Worm (Caenorhabditis elegans) whole organism, L2 larva: Measurements from ENCODE around the gene chpf-1.

Source experiments
- aly-2 ChIP-seq: fragments of 150-350 bp; optimal IDR thresholded peaks from 2 replicates; lab custom pipeline; 2014; ENCODE audit warnings: missing biosample characterization, missing genetic modification characterization
- ama-1 ChIP-seq: fragments of 150-350 bp; optimal IDR thresholded peaks from 2 replicates; lab custom pipeline; 2018; ENCODE audit warnings: inconsistent platforms
- egl-27 ChIP-seq: sonication (generic microtip); optimal IDR thresholded peaks from 3 replicates; lab custom pipeline; 2017; ENCODE audit warnings: missing biosample characterization, missing genetic modification reagents, missing genetic modification characterization
- mab-5 ChIP-seq: fragments of 150-350 bp; optimal IDR thresholded peaks from 2 replicates; lab custom pipeline; 2014; ENCODE audit warnings: missing biosample characterization, missing genetic modification characterization
- skn-1 ChIP-seq: sonication (generic microtip); optimal IDR thresholded peaks from 2 replicates; lab custom pipeline; 2017; ENCODE audit warnings: missing biosample characterization, missing genetic modification characterization

DNA sequence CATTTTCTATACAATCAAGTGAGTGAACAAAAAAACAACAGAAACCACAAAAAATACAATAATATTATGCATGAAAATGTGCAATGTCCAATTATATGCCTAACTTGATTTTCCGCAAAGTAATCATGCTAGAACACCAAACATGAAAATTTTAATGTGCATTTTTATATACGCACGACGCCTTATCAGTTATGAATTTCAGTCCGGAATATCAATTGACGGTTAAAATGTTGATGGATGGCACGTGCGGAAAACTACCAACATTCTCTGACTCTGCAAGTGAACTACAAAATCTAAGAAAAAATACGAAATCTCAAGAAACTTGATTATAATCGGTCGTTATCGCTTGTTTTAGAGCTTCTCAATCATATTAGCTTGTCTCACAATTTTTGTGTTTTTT lies 43.3 kb downstream of the chpf-1 start:
- no peak for TF ChIP-seq skn-1 (tag; lab: Kevin White, UChicago)
- no peak for TF ChIP-seq ama-1 (lab: Kevin White, UChicago)
- no peak for TF ChIP-seq aly-2
- no peak for TF ChIP-seq egl-27 (tag; lab: Kevin White, UChicago)
- no peak for TF ChIP-seq mab-5 (tag; lab: Kevin White, UChicago)
